Fruit fly (Drosophila melanogaster) S2 (cell line): Measurements from ENCODE around the gene CG33723.

ENCODE experiments used
- CG8478 ChIP-seq: fragments of >200 bp; optimal IDR thresholded peaks from 2 replicates; lab custom pipeline; 2018
- CTCF ChIP-seq, 2 experiments: fragments of >200 bp; optimal IDR thresholded peaks; 2 replicates each; lab custom pipeline; 2018

dm6 chr2L:9452959-9453358 lies 12.4 kb upstream of the CG33723 start:
- TF ChIP-seq CG8478 (lab: Kevin White, UChicago) (no peak), CTCF (optimal IDR thresholded peaks at IDR 0.05; lab: Kevin White, UChicago) (no peak)
